Worm (Caenorhabditis elegans) whole organism, L3 larva: ENCODE measurements around the gene srd-40.

ENCODE experiments used
- ama-1 ChIP-seq: fragments of 150-350 bp; optimal IDR thresholded peaks from 2 replicates; lab custom pipeline; 2018
- fkh-2 ChIP-seq: fragments of 150-350 bp; optimal IDR thresholded peaks from 2 replicates; lab custom pipeline; 2014; ENCODE audit warnings: missing biosample characterization, missing genetic modification reagents, missing genetic modification characterization
- unc-62 ChIP-seq: fragments of 150-350 bp; sonication (generic microtip); optimal IDR thresholded peaks from 4 replicates; lab custom pipeline; 2014; ENCODE audit warnings: missing biosample characterization, missing genetic modification reagents, missing genetic modification characterization

ce11 chrX:12335808-12336207 is 12.3 kb downstream of the srd-40 start, which contains the start of gene srd-48:
- no peak for TF ChIP-seq unc-62
- no peak for TF ChIP-seq fkh-2 (tag; lab: Kevin White, UChicago)
- TF ChIP-seq ama-1 (lab: Kevin White, UChicago) = no peak
